Worm (Caenorhabditis elegans): ENCODE data around the gene F26D2.10.
A peak's percentile ranks its signal among the peaks of the same experiment; 100 is the strongest.
"Not testable (repeated sequence)": the region's sequence is repeated elsewhere in the genome, so short reads cannot be mapped to it uniquely, and the experiment has no call there.

Gene F26D2.10

ce11 chrV:16390655-16391054 is 38.7 kb downstream of the F26D2.10 start, which contains the start of gene gst-44:
gst-44 (plus strand) TSS chrV:16390891.
- no peak for TF ChIP-seq T22C8.4 (GFP tag; IDR thresholded peaks at IDR 0.05)
- no peak for TF ChIP-seq ztf-23 (GFP tag; IDR thresholded peaks at IDR 0.05)
- no peak for TF ChIP-seq klf-2 (GFP tag; conservative IDR thresholded peaks at IDR 0.05)
- TF ChIP-seq cog-1 (tag; optimal IDR thresholded peaks at IDR 0.05), result no peak
- TF ChIP-seq med-1 (GFP tag; optimal IDR thresholded peaks at IDR 0.05; ENCODE audit: insufficient read depth), result no peak

DNA sequence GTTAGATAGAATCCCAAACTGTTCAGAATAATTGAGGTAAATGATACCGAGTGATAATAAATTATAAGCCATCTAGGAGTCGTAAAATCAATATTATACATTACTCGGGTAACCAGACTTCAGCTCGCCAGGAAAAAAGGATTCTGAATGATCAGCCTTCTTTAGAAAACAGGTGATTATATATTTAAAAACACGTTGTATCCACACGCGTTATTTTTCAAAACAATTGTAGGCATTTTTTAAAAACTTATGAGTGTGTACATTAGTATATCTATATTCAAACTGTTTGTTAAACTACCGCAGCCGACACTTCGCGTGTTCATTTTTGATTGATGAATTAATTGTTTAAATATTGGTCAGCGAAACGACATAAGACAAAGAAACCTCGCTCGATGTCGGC is 41.1 kb downstream of the F26D2.10 start, which contains the start of gene sri-65:
TSS of gene sri-65 (minus strand) at position 101 of the 400 bp plus-strand sequence.
- TF ChIP-seq T22C8.4 (GFP tag; IDR thresholded peaks at IDR 0.05), result no peak
- no peak for TF ChIP-seq ztf-23 (GFP tag; IDR thresholded peaks at IDR 0.05)
- no peak for TF ChIP-seq tab-1 (GFP tag; IDR thresholded peaks at IDR 0.05)
- TF ChIP-seq med-1 (GFP tag; optimal IDR thresholded peaks at IDR 0.05; ENCODE audit: insufficient read depth), result no peak

DNA sequence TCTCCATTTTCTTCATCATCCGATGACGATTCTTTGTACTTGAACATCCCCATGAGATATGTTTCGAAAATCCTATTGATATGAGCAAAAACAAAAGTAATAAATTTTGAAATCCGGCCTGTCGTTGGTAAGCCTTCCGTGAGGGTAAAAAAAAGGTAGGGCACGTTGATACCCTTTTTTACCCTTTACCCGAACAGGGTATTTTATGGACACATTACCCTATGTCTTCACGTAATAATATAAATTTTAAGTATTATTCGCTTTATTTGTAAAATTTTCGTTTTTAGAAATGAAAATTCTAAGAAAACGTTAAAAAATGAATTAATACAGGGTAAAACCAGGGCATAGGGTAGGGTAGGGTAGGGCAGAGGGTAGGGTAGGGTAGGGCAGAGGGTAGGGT is 45.7 kb downstream of the F26D2.10 start, which contains the start of gene F13A7.7:
TSS of gene F13A7.7 (minus strand) at position 101 of the 400 bp plus-strand sequence.
- TF ChIP-seq tab-1 (GFP tag; IDR thresholded peaks at IDR 0.05); ref-1 (GFP tag; conservative IDR thresholded peaks at IDR 0.05); cog-1 (tag; optimal IDR thresholded peaks at IDR 0.05): not testable (repeated sequence)

DNA sequence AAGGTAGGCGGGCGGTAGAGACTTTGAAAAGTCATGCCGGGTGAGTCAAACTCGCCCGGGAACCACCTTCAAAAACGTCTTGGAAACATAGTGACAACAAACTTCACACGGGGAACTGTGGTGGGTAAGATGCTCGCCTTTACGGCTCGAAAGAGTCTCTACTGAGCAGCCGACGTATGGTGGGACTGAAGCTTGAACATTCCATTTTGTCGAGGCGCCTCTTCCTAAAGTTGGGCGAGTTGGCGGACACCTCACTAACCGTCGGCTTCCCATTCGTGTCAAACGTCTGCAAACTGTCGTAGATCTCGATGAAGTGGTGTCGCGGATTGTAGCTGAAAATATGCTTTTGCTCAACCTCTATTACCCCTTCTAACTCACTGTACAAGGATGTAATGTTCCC is 46.5 kb downstream of the F26D2.10 start:
- TF ChIP-seq tab-1 (GFP tag; IDR thresholded peaks at IDR 0.05) (no peak), ztf-23 (GFP tag; IDR thresholded peaks at IDR 0.05) (no peak), ztf-29 (GFP tag; IDR thresholded peaks at IDR 0.05) (no peak), med-1 (GFP tag; optimal IDR thresholded peaks at IDR 0.05; ENCODE audit: insufficient read depth) (no peak), ref-1 (GFP tag; conservative IDR thresholded peaks at IDR 0.05) (no peak), klf-2 (GFP tag; conservative IDR thresholded peaks at IDR 0.05) (no peak), flt-1 (GFP tag; IDR thresholded peaks at IDR 0.05) (no peak), T22C8.4 (GFP tag; IDR thresholded peaks at IDR 0.05) (no peak), cog-1 (tag; optimal IDR thresholded peaks at IDR 0.05) (no peak)

ce11 chrV:16377849-16378248 is 51.6 kb downstream of the F26D2.10 start, which contains the start of gene F13A7.1:
F13A7.1 (minus strand) TSS chrV:16377949.
- TF ChIP-seq ztf-23 (GFP tag; IDR thresholded peaks at IDR 0.05) (no peak), med-1 (GFP tag; optimal IDR thresholded peaks at IDR 0.05; ENCODE audit: insufficient read depth) (no peak), flt-1 (GFP tag; IDR thresholded peaks at IDR 0.05) (no peak), klf-2 (GFP tag; conservative IDR thresholded peaks at IDR 0.05) (no peak), cog-1 (tag; optimal IDR thresholded peaks at IDR 0.05) (no peak), ztf-29 (GFP tag; IDR thresholded peaks at IDR 0.05) (no peak), T22C8.4 (GFP tag; IDR thresholded peaks at IDR 0.05) (no peak), ref-1 (GFP tag; conservative IDR thresholded peaks at IDR 0.05) (no peak), tab-1 (GFP tag; IDR thresholded peaks at IDR 0.05) (no peak)

DNA sequence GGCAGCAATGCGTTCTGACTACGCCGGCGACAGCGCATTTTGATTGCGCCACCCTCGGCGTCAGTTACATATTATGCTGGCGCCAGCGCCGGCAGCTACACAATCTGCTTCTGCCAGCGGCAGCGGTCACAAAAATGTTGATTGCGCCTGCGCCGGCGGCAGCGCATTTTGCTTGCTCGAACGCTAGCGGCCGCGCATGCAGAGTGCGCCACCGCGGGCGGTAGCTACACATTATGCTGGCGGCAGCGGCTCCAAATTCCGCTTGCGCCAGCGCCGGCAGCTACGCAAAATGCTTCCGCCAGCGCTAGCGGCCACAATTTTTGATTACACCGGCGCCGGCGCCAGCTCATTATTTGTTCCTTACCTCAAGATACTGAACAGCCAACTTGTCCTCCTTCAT is 52.2 kb downstream of the F26D2.10 start:
- TF ChIP-seq ztf-29 (GFP tag; IDR thresholded peaks at IDR 0.05) (no peak), T22C8.4 (GFP tag; IDR thresholded peaks at IDR 0.05) (no peak), ztf-23 (GFP tag; IDR thresholded peaks at IDR 0.05) (no peak), klf-2 (GFP tag; conservative IDR thresholded peaks at IDR 0.05) (no peak), tab-1 (GFP tag; IDR thresholded peaks at IDR 0.05) (no peak), flt-1 (GFP tag; IDR thresholded peaks at IDR 0.05) (0 out of 2 replicates have a peak, but pooled peaks have one; percentile 28), ref-1 (GFP tag; conservative IDR thresholded peaks at IDR 0.05) (no peak), med-1 (GFP tag; optimal IDR thresholded peaks at IDR 0.05; ENCODE audit: insufficient read depth) (no peak)

DNA sequence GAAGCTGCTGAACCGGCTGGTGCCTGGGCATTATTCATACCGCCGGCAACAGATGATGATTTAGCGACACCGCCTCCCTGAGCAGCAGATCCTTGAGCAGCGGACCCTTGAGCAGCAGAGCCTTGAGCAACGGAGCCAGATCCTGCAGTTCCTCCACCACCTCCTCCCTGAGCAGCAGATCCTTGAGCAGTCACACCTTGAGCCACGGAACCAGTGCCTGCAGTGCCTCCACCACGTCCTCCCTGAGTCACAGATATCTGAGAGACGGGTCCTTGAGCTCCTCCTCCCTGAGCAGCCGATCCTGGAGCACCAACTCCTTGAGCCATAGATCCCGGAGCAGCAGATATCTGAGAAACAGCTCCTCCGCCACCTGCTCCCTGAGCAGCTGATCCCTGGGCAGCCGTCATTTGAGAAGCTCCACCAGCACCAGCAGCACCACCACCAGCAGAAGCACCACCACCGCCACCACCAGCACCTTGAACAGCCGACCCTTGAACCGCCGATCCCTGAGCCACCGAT is 52.9 kb downstream of the F26D2.10 start:
- TF ChIP-seq med-1 (GFP tag; optimal IDR thresholded peaks at IDR 0.05; ENCODE audit: insufficient read depth) (no peak), ztf-29 (GFP tag; IDR thresholded peaks at IDR 0.05) (no peak), tab-1 (GFP tag; IDR thresholded peaks at IDR 0.05) (no peak), ztf-23 (GFP tag; IDR thresholded peaks at IDR 0.05) (no peak), cog-1 (tag; optimal IDR thresholded peaks at IDR 0.05) (no peak), flt-1 (GFP tag; IDR thresholded peaks at IDR 0.05) (no peak), T22C8.4 (GFP tag; IDR thresholded peaks at IDR 0.05) (no peak), ref-1 (GFP tag; conservative IDR thresholded peaks at IDR 0.05) (no peak), klf-2 (GFP tag; conservative IDR thresholded peaks at IDR 0.05) (no peak)
